Worm (Caenorhabditis elegans): ENCODE data around the gene F11G11.5.

DNA sequence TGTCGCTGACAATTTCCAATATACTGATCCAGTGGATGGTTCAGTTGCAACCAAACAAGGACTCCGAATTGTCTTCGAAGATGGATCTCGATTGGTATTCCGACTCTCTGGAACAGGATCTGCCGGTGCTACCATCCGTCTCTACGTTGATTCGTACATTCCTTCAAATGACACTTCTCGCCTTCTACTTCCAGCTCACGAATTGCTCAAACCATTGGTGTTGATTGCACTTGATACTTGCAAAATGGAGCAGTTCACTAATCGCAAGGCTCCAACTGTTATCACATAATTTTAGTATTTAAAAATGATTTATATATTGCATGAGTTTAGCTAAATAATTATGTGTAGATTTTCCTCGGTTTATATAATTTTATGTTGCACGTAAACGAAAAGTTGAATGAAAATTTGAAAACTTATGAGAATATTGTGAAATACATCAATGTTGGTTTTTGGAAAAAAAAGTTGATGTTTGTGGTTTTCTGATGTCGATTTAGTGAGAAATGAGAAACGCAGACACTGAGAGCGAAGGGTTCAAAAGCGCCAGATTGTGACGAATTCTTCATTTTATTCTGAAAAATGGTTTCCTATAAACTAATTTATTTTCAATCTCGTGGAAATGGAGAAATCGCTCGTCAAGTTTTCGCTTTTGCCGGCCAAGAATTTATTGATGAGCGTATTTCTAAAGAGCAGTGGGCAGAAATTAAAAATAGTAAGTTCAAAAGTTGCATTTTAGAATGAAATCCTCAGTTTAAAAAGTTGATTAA lies 33.5 kb downstream of the F11G11.5 start, which contains the start of gene gst-9:
- TF ChIP-seq skn-1 (tag; optimal IDR thresholded peaks at IDR 0.05), result no peak
- no peak for TF ChIP-seq fkh-2 (tag; optimal IDR thresholded peaks at IDR 0.05)
- no peak for TF ChIP-seq nhr-77 (tag; optimal IDR thresholded peaks at IDR 0.05)
- peak; percentile 39 for TF ChIP-seq pha-4 (tag; optimal IDR thresholded peaks at IDR 0.05)
- TF ChIP-seq nhr-28 (tag; optimal IDR thresholded peaks at IDR 0.05), result no peak
- TF ChIP-seq tbx-2 (tag; optimal IDR thresholded peaks at IDR 0.05), result peak; percentile 25
- TF ChIP-seq nhr-11 (tag; optimal IDR thresholded peaks at IDR 0.05), result no peak
